Fruit fly (Drosophila melanogaster): ENCODE results near the gene CG42831.
A peak's percentile ranks its signal among the peaks of the same experiment; 100 is the strongest.

Gene CG42831

dm6 chr3L:10855419-10856213 lies 41.0 kb downstream of the CG42831 start (continued):
- peak; percentile 73 for TF ChIP-seq CG6854 (GFP tag; optimal IDR thresholded peaks at IDR 0.05)
- peak; percentile 84 for TF ChIP-seq CG31627 (GFP tag; optimal IDR thresholded peaks at IDR 0.05)
- peak; percentile 91 for TF ChIP-seq svp (GFP tag)
- TF ChIP-seq Lpt (GFP tag; optimal IDR thresholded peaks at IDR 0.05) = peak; percentile 73
- peak; percentile 92 for TF ChIP-seq CG10669 (GFP tag; optimal IDR thresholded peaks at IDR 0.05)
- peak; percentile 83 for TF ChIP-seq Sox14 (GFP tag; optimal IDR thresholded peaks at IDR 0.05)
- peak; percentile 88 for TF ChIP-seq Sox15 (GFP tag; optimal IDR thresholded peaks at IDR 0.05)
- peak; percentile 85 for TF ChIP-seq CG16779 (tag; optimal IDR thresholded peaks at IDR 0.05)
- TF ChIP-seq CG8319 (GFP tag; optimal IDR thresholded peaks at IDR 0.05) = peak; percentile 80
- TF ChIP-seq acj6 (GFP tag; optimal IDR thresholded peaks at IDR 0.05) = peak; percentile 93
- TF ChIP-seq cyc (GFP tag; optimal IDR thresholded peaks at IDR 0.05) = peak; percentile 87
- peak; percentile 84 for TF ChIP-seq Hr4 (GFP tag; optimal IDR thresholded peaks at IDR 0.05)
- peak; percentile 97 for TF ChIP-seq CG6808 (GFP tag; optimal IDR thresholded peaks at IDR 0.05)
- peak; percentile 93 for TF ChIP-seq CG34406 (GFP tag; optimal IDR thresholded peaks at IDR 0.05)
- peak; percentile 93 for TF ChIP-seq esn (GFP tag; optimal IDR thresholded peaks at IDR 0.05)
- peak; percentile 93 for TF ChIP-seq achi (GFP tag; optimal IDR thresholded peaks at IDR 0.05)
- TF ChIP-seq CG11762 (GFP tag; optimal IDR thresholded peaks at IDR 0.05; ENCODE audit: insufficient read depth) = peak; percentile 81

- TF ChIP-seq fd59A (GFP tag; optimal IDR thresholded peaks at IDR 0.05) (no peak), Smox (GFP tag; optimal IDR thresholded peaks at IDR 0.05) (peak; percentile 41), Met (GFP tag; optimal IDR thresholded peaks at IDR 0.05) (peak; percentile 42), topi (GFP tag; optimal IDR thresholded peaks at IDR 0.05) (no peak), pdm3 (GFP tag; optimal IDR thresholded peaks at IDR 0.05) (peak; percentile 8), Sox102F (GFP tag; optimal IDR thresholded peaks at IDR 0.05) (peak; percentile 59), acj6 (GFP tag; optimal IDR thresholded peaks at IDR 0.05) (no peak), CG4318 (GFP tag; optimal IDR thresholded peaks at IDR 0.05) (no peak), Gug (GFP tag; IDR thresholded peaks at IDR 0.05) (0 out of 2 replicates have a peak, but pooled peaks have one; percentile 21), CG6163 (GFP tag; IDR thresholded peaks at IDR 0.05) (peak; percentile 71), Ets96B (tag; optimal IDR thresholded peaks at IDR 0.05) (peak; percentile 26), Eip93F (GFP tag; optimal IDR thresholded peaks at IDR 0.05) (no peak), fkh (GFP tag; optimal IDR thresholded peaks at IDR 0.05) (peak; percentile 89), net (GFP tag; optimal IDR thresholded peaks at IDR 0.05) (peak; percentile 45), CG6276 (GFP tag; optimal IDR thresholded peaks at IDR 0.05) (peak; percentile 19), CG15336 (GFP tag; IDR thresholded peaks at IDR 0.05) (peak; percentile 53), Eip75B (GFP tag; optimal IDR thresholded peaks at IDR 0.05) (peak; percentile 32), CG3919 (GFP tag; optimal IDR thresholded peaks at IDR 0.05) (peak; percentile 21), ss (GFP tag; optimal IDR thresholded peaks at IDR 0.05) (peak; percentile 1 to 51), CG1621 (tag; optimal IDR thresholded peaks at IDR 0.05) (peak; percentile 53), Eip78C (GFP tag) (peak; percentile 60), lz (GFP tag; optimal IDR thresholded peaks at IDR 0.05) (no peak), esn (GFP tag; optimal IDR thresholded peaks at IDR 0.05) (peak; percentile 23), Sox14 (GFP tag; optimal IDR thresholded peaks at IDR 0.05) (peak; percentile 56), Hr4 (GFP tag; optimal IDR thresholded peaks at IDR 0.05) (no peak), svp (GFP tag) (peak; percentile 83), fd85E (GFP tag; optimal IDR thresholded peaks at IDR 0.05) (peak; percentile 24), Lpt (GFP tag; optimal IDR thresholded peaks at IDR 0.05) (peak; percentile 62), salr (GFP tag; optimal IDR thresholded peaks at IDR 0.05) (no peak), cyc (GFP tag; optimal IDR thresholded peaks at IDR 0.05) (no peak), CG10669 (GFP tag; optimal IDR thresholded peaks at IDR 0.05) (peak; percentile 3), CG3032 (tag; optimal IDR thresholded peaks at IDR 0.05) (peak; percentile 23), CG16779 (tag; optimal IDR thresholded peaks at IDR 0.05) (peak; percentile 44), CG7368 (GFP tag; optimal IDR thresholded peaks at IDR 0.05) (peak; percentile 34), spab (GFP tag; optimal IDR thresholded peaks at IDR 0.05) (peak; percentile 17), dsx (GFP tag; optimal IDR thresholded peaks at IDR 0.05; ENCODE audit: poor library complexity, severe bottlenecking) (peak; percentile 90), vri (GFP tag; optimal IDR thresholded peaks at IDR 0.05) (peak; percentile 44), eg (GFP tag; IDR thresholded peaks at IDR 0.05) (peak; percentile 61; the same call in 2 of the 3 replicates), CG6808 (GFP tag; optimal IDR thresholded peaks at IDR 0.05) (peak; percentile 24), CG6854 (GFP tag; optimal IDR thresholded peaks at IDR 0.05) (peak; percentile 76)
Observed at dm6 chr3L:10856534-10857030, 42.0 kb downstream of the CG42831 start.

Data from whole organism, prepupa.